Fruit fly (Drosophila melanogaster): ENCODE results near the gene Bhmt.

The Bhmt gene

DNA sequence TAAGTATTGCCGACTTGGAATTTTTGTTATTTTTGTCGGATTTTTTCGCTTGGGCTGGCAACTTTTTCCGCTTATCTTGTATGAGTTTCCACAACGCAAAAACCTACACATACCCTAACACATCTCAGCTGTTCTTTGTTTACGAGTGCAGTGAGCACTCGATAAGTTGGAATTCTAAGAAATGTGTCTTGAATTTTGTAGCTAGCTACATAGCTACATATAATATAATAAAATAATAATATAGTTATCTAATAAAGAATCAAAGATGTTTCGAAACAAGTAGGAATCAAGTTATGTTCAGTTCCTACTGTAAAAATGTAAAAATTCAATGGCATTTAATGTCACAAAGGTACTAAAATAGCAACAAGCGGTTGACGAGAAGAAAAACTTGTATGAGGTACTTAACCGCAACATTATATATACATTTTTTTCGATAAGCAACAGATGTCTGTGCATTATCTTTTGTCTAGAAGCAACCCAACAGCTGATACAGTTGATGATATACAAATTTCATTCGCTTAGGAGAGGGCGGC, at the start of gene Bhmt:
Gene Bhmt, minus strand, starts transcription at position 170 of the 533 bp plus-strand sequence.
- no peak for TF ChIP-seq Hr38 (GFP tag; optimal IDR thresholded peaks at IDR 0.05)
- peak; percentile 48 for TF ChIP-seq fd59A (GFP tag; optimal IDR thresholded peaks at IDR 0.05)
- peak; percentile 88 for TF ChIP-seq esn (GFP tag; optimal IDR thresholded peaks at IDR 0.05)
- peak; percentile 83 for TF ChIP-seq CG3919 (GFP tag; optimal IDR thresholded peaks at IDR 0.05)
- peak; percentile 87 for TF ChIP-seq CG10669 (GFP tag; optimal IDR thresholded peaks at IDR 0.05)
- peak; percentile 89 for TF ChIP-seq CG8632 (GFP tag; optimal IDR thresholded peaks at IDR 0.05)
- peak; percentile 93 for TF ChIP-seq dsx (GFP tag; optimal IDR thresholded peaks at IDR 0.05; ENCODE audit: poor library complexity, severe bottlenecking)
- TF ChIP-seq net (GFP tag; optimal IDR thresholded peaks at IDR 0.05): peak; percentile 80
- TF ChIP-seq spab (GFP tag; optimal IDR thresholded peaks at IDR 0.05): peak; percentile 76
- TF ChIP-seq Eip78C (GFP tag): peak; percentile 95
- peak; percentile 89 for TF ChIP-seq Eip93F (GFP tag; optimal IDR thresholded peaks at IDR 0.05)
- peak; percentile 72 for TF ChIP-seq vri (GFP tag; optimal IDR thresholded peaks at IDR 0.05)
- TF ChIP-seq topi (GFP tag; optimal IDR thresholded peaks at IDR 0.05): peak; percentile 80
- TF ChIP-seq CG16779 (tag; optimal IDR thresholded peaks at IDR 0.05): peak; percentile 85
- peak; percentile 69 for TF ChIP-seq Hr4 (GFP tag; optimal IDR thresholded peaks at IDR 0.05)
- peak; percentile 79 for TF ChIP-seq CG11762 (GFP tag; optimal IDR thresholded peaks at IDR 0.05; ENCODE audit: insufficient read depth)
- peak; percentile 65 for TF ChIP-seq CG8319 (GFP tag; optimal IDR thresholded peaks at IDR 0.05)
- peak; percentile 34 for TF ChIP-seq dac (GFP tag; optimal IDR thresholded peaks at IDR 0.05)
- TF ChIP-seq CG7368 (GFP tag; optimal IDR thresholded peaks at IDR 0.05): peak; percentile 85
- TF ChIP-seq lz (GFP tag; optimal IDR thresholded peaks at IDR 0.05): peak; percentile 66
- TF ChIP-seq CG32006 (GFP tag; optimal IDR thresholded peaks at IDR 0.05): peak; percentile 80
- peak in 1 of 2 experiments; percentile 88 for TF ChIP-seq ss (GFP tag; optimal IDR thresholded peaks at IDR 0.05)
- peak; percentile 84 for TF ChIP-seq acj6 (GFP tag; optimal IDR thresholded peaks at IDR 0.05)
- TF ChIP-seq CG8119 (GFP tag; IDR thresholded peaks at IDR 0.05): peak; percentile 86
- peak; percentile 86 for TF ChIP-seq Sox14 (GFP tag; optimal IDR thresholded peaks at IDR 0.05)
- TF ChIP-seq CG4318 (GFP tag; optimal IDR thresholded peaks at IDR 0.05): peak; percentile 56
- peak; percentile 82 for TF ChIP-seq CG9139 (GFP tag; optimal IDR thresholded peaks at IDR 0.05)
- TF ChIP-seq CG15336 (GFP tag; IDR thresholded peaks at IDR 0.05): peak; percentile 87
- TF ChIP-seq Blimp-1 (GFP tag; optimal IDR thresholded peaks at IDR 0.05): peak; percentile 67
- peak; percentile 65 for TF ChIP-seq Smox (GFP tag; optimal IDR thresholded peaks at IDR 0.05)
- peak; percentile 69 for TF ChIP-seq Lpt (GFP tag; optimal IDR thresholded peaks at IDR 0.05)
- peak; percentile 89 for TF ChIP-seq CG34406 (GFP tag; optimal IDR thresholded peaks at IDR 0.05)
- TF ChIP-seq CG10631 (GFP tag; optimal IDR thresholded peaks at IDR 0.05): peak; percentile 86
- peak; percentile 71 for TF ChIP-seq Eip75B (GFP tag; optimal IDR thresholded peaks at IDR 0.05)
- TF ChIP-seq CG6276 (GFP tag; optimal IDR thresholded peaks at IDR 0.05): peak; percentile 78
- peak; percentile 79 for TF ChIP-seq CG6854 (GFP tag; optimal IDR thresholded peaks at IDR 0.05)
- peak; percentile 62 for TF ChIP-seq Sox15 (GFP tag; optimal IDR thresholded peaks at IDR 0.05)
- TF ChIP-seq Gug (GFP tag; IDR thresholded peaks at IDR 0.05): peak; percentile 84
- peak; percentile 86 for TF ChIP-seq CG3032 (tag; optimal IDR thresholded peaks at IDR 0.05)
- TF ChIP-seq CG6163 (GFP tag; IDR thresholded peaks at IDR 0.05): peak; percentile 93
- TF ChIP-seq CG6792 (GFP tag; optimal IDR thresholded peaks at IDR 0.05): peak; percentile 86
- TF ChIP-seq Ets21C (GFP tag; optimal IDR thresholded peaks at IDR 0.05): peak; percentile 57
- TF ChIP-seq salr (GFP tag; optimal IDR thresholded peaks at IDR 0.05): peak; percentile 65 to 69
- peak; percentile 61 for TF ChIP-seq cyc (GFP tag; optimal IDR thresholded peaks at IDR 0.05)
- peak; percentile 93 for TF ChIP-seq eg (GFP tag; IDR thresholded peaks at IDR 0.05)
- peak; percentile 92 for TF ChIP-seq Ets96B (tag; optimal IDR thresholded peaks at IDR 0.05)
- TF ChIP-seq svp (GFP tag): peak; percentile 92
- TF ChIP-seq CG1621 (tag; optimal IDR thresholded peaks at IDR 0.05): peak; percentile 72
- peak; percentile 80 for TF ChIP-seq CG6808 (GFP tag; optimal IDR thresholded peaks at IDR 0.05)
- peak; percentile 59 for TF ChIP-seq Hr39 (GFP tag; optimal IDR thresholded peaks at IDR 0.05)
- TF ChIP-seq fkh (GFP tag; optimal IDR thresholded peaks at IDR 0.05): peak; percentile 82
